Worm (Caenorhabditis elegans) whole organism, L4 larva: ENCODE data around the gene hpr-17.

Experiments used
- F10B5.3 ChIP-seq: sonication (generic microtip); optimal IDR thresholded peaks from 2 replicates; lab custom pipeline; 2016; ENCODE audit warnings: mild to moderate bottlenecking, missing genetic modification characterization, missing compliant biosample characterization
- R02D3.7 ChIP-seq: fragments of 150-350 bp; sonication (generic microtip); optimal IDR thresholded peaks from 3 replicates; lab custom pipeline; 2014; ENCODE audit warnings: missing biosample characterization, missing genetic modification characterization
- egl-27 ChIP-seq: sonication (generic microtip); optimal IDR thresholded peaks from 3 replicates; lab custom pipeline; 2017; ENCODE audit warnings: missing biosample characterization, missing genetic modification reagents, missing genetic modification characterization
- unc-62 ChIP-seq, 3 experiments: fragments of 150-350 bp in 1 of 3; sonication (generic microtip); optimal IDR thresholded peaks in 2 of 3; peaks in 1 of 3; 1 replicate in 1 of 3; 2 replicates in 2 of 3; lab custom pipeline; 2014 to 2017; ENCODE audit warnings: missing biosample characterization in 3 of 3, missing genetic modification characterization in 3 of 3, missing genetic modification reagents in 3 of 3, missing genotype in 1 of 3

DNA sequence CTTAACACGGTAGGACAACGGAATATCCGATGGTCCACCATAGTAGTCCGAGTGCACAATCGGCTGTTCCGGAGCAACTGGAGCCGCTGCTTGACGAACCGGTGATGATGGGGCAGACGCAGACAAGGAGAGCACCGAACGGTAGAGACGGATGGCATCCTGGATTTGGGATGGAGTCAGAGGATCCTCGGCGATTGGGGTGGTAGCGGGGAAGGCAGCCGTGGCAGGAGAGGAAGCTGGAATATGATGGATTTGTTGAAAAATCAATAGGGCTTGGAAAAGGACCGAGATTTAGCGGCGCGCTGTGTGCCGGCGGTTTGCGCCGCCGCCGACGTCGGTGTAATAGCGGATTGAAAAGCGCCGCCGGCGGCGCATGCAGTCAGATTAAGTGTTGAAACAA is 4.4 kb downstream of the hpr-17 start:
- no peak for TF ChIP-seq unc-62 (GFP tag; optimal IDR thresholded peaks at IDR 0.05 in 1 of 2; lab: Kevin White, UChicago)
- no peak for TF ChIP-seq unc-62 (tag; optimal IDR thresholded peaks at IDR 0.05; lab: Kevin White, UChicago)
- no peak for TF ChIP-seq R02D3.7 (tag; lab: Kevin White, UChicago)
- TF ChIP-seq egl-27 (tag; lab: Kevin White, UChicago): no peak
- TF ChIP-seq F10B5.3 (tag; lab: Kevin White, UChicago): no peak
